Worm (Caenorhabditis elegans) whole organism, early embryonic: ENCODE data around the gene fbxa-4.

ENCODE experiments used
- B0310.2 ChIP-seq: sonication (generic microtip); optimal IDR thresholded peaks from 2 replicates; lab custom pipeline; 2016; ENCODE audit warnings: mild to moderate bottlenecking, missing genetic modification characterization, missing compliant biosample characterization
- F13C5.2 ChIP-seq: sonication (generic microtip); optimal IDR thresholded peaks from 2 replicates; lab custom pipeline; 2017; ENCODE audit warnings: mild to moderate bottlenecking, missing genetic modification characterization, inconsistent platforms, missing compliant biosample characterization
- aly-1 ChIP-seq: sonication (generic microtip); optimal IDR thresholded peaks from 2 replicates; lab custom pipeline; 2016; ENCODE audit warnings: missing genetic modification characterization, missing compliant biosample characterization
- ama-1 ChIP-seq: fragments of 150-350 bp; optimal IDR thresholded peaks from 2 replicates; lab custom pipeline; 2014
- ceh-13 ChIP-seq: fragments of 200-800 bp; sonication (Bioruptor generic); optimal IDR thresholded peaks from 2 replicates; lab custom pipeline; 2018; ENCODE audit warnings: mild to moderate bottlenecking, missing genetic modification characterization, missing compliant biosample characterization
- ceh-36 ChIP-seq: sonication (generic microtip); optimal IDR thresholded peaks from 2 replicates; lab custom pipeline; 2016; ENCODE audit warnings: missing genetic modification characterization, inconsistent platforms, missing compliant biosample characterization
- ets-7 ChIP-seq: sonication (generic microtip); optimal IDR thresholded peaks from 2 replicates; lab custom pipeline; 2016; ENCODE audit warnings: missing genotype, missing genetic modification characterization, missing compliant biosample characterization
- flt-1 ChIP-seq: fragments of 200-800 bp; sonication (Bioruptor generic); IDR thresholded peaks from 2 replicates; pipeline ENCODE4 v1.3.6; 2022; ENCODE audit warnings: missing genetic modification characterization, missing compliant biosample characterization
- hmbx-1 ChIP-seq: sonication (generic microtip); optimal IDR thresholded peaks from 2 replicates; lab custom pipeline; 2016; ENCODE audit warnings: mild to moderate bottlenecking, missing genetic modification characterization, missing compliant biosample characterization
- hmg-4 ChIP-seq: fragments of 200-800 bp; sonication (Bioruptor generic); optimal IDR thresholded peaks from 2 replicates; lab custom pipeline; 2018; ENCODE audit warnings: mild to moderate bottlenecking, missing genetic modification characterization, missing compliant biosample characterization
- hnd-1 ChIP-seq: sonication (generic microtip); optimal IDR thresholded peaks from 2 replicates; lab custom pipeline; 2016; ENCODE audit warnings: missing genetic modification characterization, missing compliant biosample characterization
- pes-1 ChIP-seq: fragments of 200-800 bp; sonication (Bioruptor generic); IDR thresholded peaks from 2 replicates; pipeline ENCODE4 v1.3.6; 2022; ENCODE audit warnings: missing genetic modification reagents, missing genetic modification characterization, missing compliant biosample characterization
- scrt-1 ChIP-seq: fragments of 200-800 bp; sonication (Bioruptor generic); IDR thresholded peaks from 2 replicates; pipeline ENCODE4 v1.3.6; 2022; ENCODE audit warnings: missing genetic modification characterization, missing compliant biosample characterization
- sea-1 ChIP-seq: fragments of 200-800 bp; sonication (Bioruptor generic); conservative IDR thresholded peaks from 2 replicates; pipeline ENCODE4 v1.3.6; 2022; ENCODE audit warnings: missing genetic modification characterization, missing compliant biosample characterization
- tbx-11 ChIP-seq: fragments of 200-800 bp; sonication (Bioruptor generic); IDR thresholded peaks from 2 replicates; pipeline ENCODE4 v1.3.6; 2022; ENCODE audit warnings: missing genetic modification characterization, missing compliant biosample characterization
- tbx-37 ChIP-seq: fragments of 200-800 bp; sonication (Bioruptor generic); conservative IDR thresholded peaks from 2 replicates; pipeline ENCODE4 v1.3.6; 2022; ENCODE audit warnings: missing genetic modification reagents, missing genetic modification characterization, missing compliant biosample characterization
- tra-4 ChIP-seq: sonication (generic microtip); optimal IDR thresholded peaks from 2 replicates; lab custom pipeline; 2017; ENCODE audit warnings: missing genetic modification characterization, missing compliant biosample characterization

Gene fbxa-4

DNA sequence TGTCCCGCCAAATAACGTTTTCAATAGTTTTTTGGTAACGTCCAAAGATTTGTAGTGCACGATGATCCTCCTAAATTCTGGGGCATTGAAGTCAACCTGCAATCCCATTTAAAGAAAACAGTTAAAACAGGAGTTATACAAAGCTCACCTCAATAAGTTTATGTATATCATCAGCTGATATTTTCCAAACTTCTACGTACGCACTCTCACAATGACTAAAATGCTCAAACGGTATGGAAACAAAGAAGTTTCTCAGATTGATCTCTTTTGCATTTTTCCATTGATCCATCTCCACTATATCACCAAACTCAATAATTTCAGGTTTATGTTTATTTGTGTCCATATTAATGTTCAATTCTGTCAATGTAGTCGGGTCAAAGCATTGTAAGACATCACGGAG, 3.8 kb downstream of the fbxa-4 start:
- no peak for TF ChIP-seq ceh-36 (tag; lab: Kevin White, UChicago)

DNA sequence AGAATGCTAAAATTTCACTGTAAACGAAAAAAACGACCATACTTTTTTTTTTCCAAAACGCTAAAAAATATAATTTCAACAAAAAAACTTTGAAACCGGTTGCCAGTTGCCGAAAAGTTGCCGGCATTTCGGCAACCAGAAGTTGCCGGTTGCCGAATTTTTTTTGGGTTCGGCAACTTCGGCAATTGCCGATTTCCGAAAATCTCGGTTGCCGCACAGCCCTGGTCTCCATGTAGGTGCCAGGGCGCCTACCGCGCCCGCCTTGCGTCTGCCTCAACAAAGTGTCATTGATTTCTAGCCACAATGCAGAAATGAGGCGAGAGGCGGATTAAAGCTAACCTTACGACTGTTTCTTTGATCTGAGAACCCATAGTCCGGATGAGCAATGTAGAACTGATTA, 4.2 kb downstream of the fbxa-4 start:
- TF ChIP-seq flt-1 (GFP tag; lab: Robert Waterston, UW) (no peak), tra-4 (no peak), F13C5.2 (no peak), tbx-37 (no peak), ama-1 (lab: Kevin White, UChicago) (no peak), ets-7 (tag; lab: Kevin White, UChicago) (no peak), hmg-4 (GFP tag; lab: Kevin White, UChicago) (no peak), hmbx-1 (tag; lab: Kevin White, UChicago) (no peak), B0310.2 (no peak), tbx-11 (GFP tag; lab: Robert Waterston, UW) (no peak), sea-1 (GFP tag; lab: Robert Waterston, UW) (no peak), scrt-1 (no peak), aly-1 (tag; lab: Kevin White, UChicago) (no peak), ceh-36 (tag; lab: Kevin White, UChicago) (no peak), pes-1 (no peak), hnd-1 (tag; lab: Kevin White, UChicago) (no peak), ceh-13 (no peak)

DNA sequence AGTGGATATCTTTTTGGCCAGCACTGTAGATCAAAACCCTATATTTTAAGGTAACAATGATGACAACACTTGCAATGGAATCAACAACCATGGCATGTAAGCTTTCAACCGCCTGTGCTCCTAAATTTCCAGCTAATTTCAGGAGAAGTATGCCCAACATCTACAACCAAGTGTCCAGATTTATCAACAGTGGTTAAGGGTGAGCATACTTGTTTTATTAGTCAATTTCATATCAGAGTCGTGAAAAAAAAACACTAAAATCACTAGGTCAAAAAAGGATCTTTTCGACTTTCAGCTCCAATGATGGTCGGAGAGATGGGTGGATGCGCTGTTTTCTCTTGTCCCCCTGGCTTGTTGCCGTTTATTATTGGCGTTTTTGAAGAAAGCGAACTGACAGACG, 11.3 kb downstream of the fbxa-4 start, which contains the start of gene F16G10.1:
Gene F16G10.1, plus strand, starts transcription at position 301 of the 400 bp plus-strand sequence.
- TF ChIP-seq ets-7 (tag; lab: Kevin White, UChicago): no peak
- no peak for TF ChIP-seq pes-1
- TF ChIP-seq tbx-37: no peak
- TF ChIP-seq ceh-36 (tag; lab: Kevin White, UChicago): no peak
- no peak for TF ChIP-seq scrt-1
- no peak for TF ChIP-seq ama-1 (lab: Kevin White, UChicago)
- no peak for TF ChIP-seq flt-1 (GFP tag; lab: Robert Waterston, UW)
- no peak for TF ChIP-seq ceh-13
- TF ChIP-seq tbx-11 (GFP tag; lab: Robert Waterston, UW): no peak
- no peak for TF ChIP-seq hmg-4 (GFP tag; lab: Kevin White, UChicago)

DNA sequence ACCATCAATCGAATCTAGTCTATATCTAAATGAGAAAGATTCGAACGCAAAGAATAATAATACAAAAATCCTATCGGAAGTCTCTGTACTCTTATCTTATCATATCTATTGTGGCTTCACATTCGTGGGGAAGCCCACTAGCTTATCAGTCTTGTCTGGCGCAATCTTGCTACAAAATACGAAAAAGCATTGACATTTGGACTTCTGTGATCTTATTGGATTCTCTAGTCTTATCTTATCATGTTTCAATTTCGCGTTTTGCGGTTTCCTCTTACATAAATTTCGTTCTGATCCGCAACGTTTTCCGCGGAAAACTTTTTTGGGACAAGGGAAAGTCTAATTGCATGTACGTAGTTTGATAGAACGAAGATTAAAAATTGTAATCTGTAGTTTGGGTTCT, 15.5 kb downstream of the fbxa-4 start:
- TF ChIP-seq tbx-11 (GFP tag; lab: Robert Waterston, UW): no peak
- TF ChIP-seq tra-4: no peak
- TF ChIP-seq F13C5.2: no peak
- no peak for TF ChIP-seq hmbx-1 (tag; lab: Kevin White, UChicago)
- no peak for TF ChIP-seq ceh-36 (tag; lab: Kevin White, UChicago)
- TF ChIP-seq ets-7 (tag; lab: Kevin White, UChicago): no peak
- TF ChIP-seq sea-1 (GFP tag; lab: Robert Waterston, UW): no peak
- TF ChIP-seq ceh-13: no peak
- no peak for TF ChIP-seq flt-1 (GFP tag; lab: Robert Waterston, UW)
- TF ChIP-seq ama-1 (lab: Kevin White, UChicago): no peak

DNA sequence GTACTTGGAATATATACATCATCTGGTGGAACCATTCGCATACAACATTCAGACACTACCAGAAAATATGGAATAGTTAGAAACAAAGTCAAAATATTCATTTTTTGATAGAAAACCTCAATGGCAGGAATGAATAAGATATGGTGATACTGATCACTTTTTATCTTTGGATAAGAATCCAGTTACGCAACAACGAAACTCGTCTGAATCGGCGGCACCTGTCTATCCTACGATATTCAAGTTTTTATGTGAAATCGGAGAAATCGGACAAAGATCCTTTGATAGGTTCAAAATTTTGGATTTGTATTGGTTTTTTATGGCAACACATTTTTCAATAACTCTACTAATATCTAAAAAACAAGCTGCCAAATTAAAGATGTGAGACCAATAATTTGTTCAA, 16.4 kb downstream of the fbxa-4 start, which contains the start of gene F16G10.14:
Gene F16G10.14, minus strand, starts transcription at position 101 of the 400 bp plus-strand sequence.
- TF ChIP-seq hmg-4 (GFP tag; lab: Kevin White, UChicago) (no peak), scrt-1 (no peak), F13C5.2 (no peak), ama-1 (lab: Kevin White, UChicago) (no peak), tbx-11 (GFP tag; lab: Robert Waterston, UW) (no peak), flt-1 (GFP tag; lab: Robert Waterston, UW) (no peak), ceh-13 (no peak), tra-4 (no peak), ets-7 (tag; lab: Kevin White, UChicago) (no peak), B0310.2 (no peak), ceh-36 (tag; lab: Kevin White, UChicago) (no peak), pes-1 (no peak)

DNA sequence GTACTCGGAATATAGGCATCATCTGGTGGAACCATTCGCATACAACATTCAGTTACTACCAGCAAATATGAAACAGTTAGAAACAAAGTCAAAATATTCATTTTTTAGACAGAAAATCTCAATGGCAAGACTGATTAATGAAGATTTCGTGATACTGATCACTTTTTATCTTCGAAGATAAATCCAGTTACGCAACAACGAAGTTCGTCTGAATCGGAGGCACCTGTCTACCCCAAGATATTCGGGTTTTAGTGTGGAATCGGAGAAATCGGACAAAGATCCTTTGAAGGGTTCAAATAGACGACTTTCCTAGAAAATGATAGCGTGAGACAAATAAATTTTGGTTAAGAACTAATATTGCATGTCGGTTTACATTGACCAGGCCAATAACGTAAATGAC, 19.5 kb downstream of the fbxa-4 start, which contains the start of gene F16G10.13:
Gene F16G10.13, minus strand, starts transcription at position 101 of the 400 bp plus-strand sequence.
- TF ChIP-seq F13C5.2: no peak

DNA sequence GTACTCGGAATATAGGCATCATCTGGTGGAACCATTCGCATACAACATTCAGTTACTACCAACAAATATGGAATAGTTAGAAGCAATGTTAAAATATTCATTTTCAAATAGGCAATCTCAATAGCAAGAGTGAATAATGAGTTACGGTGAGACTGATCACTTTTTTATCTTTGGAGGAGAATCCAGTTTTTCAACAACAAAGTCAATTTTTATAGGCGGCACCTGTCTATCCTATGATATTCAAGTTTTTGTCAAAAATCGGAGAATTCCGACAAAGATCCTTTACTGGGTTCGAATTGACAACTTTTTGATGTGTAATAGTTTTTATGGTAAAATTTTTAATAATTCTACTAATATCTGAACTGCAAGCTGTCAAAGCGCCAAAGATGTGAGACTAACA, 21.5 kb downstream of the fbxa-4 start, which contains the start of gene F16G10.11:
Gene F16G10.11, minus strand, starts transcription at position 101 of the 400 bp plus-strand sequence.
- no peak for TF ChIP-seq ceh-36 (tag; lab: Kevin White, UChicago)
- TF ChIP-seq aly-1 (tag; lab: Kevin White, UChicago): no peak
- no peak for TF ChIP-seq ets-7 (tag; lab: Kevin White, UChicago)
- TF ChIP-seq pes-1: no peak
- TF ChIP-seq F13C5.2: no peak
- no peak for TF ChIP-seq ama-1 (lab: Kevin White, UChicago)
- no peak for TF ChIP-seq ceh-13
- TF ChIP-seq B0310.2: no peak
- no peak for TF ChIP-seq tbx-11 (GFP tag; lab: Robert Waterston, UW)
- no peak for TF ChIP-seq hnd-1 (tag; lab: Kevin White, UChicago)
- no peak for TF ChIP-seq hmbx-1 (tag; lab: Kevin White, UChicago)
- no peak for TF ChIP-seq tra-4
- TF ChIP-seq flt-1 (GFP tag; lab: Robert Waterston, UW): no peak
- TF ChIP-seq hmg-4 (GFP tag; lab: Kevin White, UChicago): no peak
- TF ChIP-seq sea-1 (GFP tag; lab: Robert Waterston, UW): no peak
- no peak for TF ChIP-seq tbx-37
- no peak for TF ChIP-seq scrt-1

DNA sequence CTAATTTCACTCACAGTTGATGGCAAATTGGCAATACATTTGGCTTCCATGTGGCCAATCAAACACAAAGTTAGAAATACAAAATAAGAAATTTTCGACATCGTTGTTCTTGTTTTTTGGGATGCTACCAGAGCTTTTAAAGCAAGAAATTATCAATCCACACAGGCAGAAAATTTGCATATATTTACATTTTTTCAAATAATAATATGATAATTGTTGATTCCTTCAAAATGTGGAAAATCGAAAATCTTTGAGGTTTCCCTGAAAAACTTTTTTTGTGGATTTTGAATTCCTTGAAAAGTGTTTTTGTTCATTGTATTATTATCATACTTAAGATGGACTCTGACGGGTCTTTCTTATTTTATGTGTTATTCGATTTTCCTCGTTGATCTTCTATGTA, 24.4 kb downstream of the fbxa-4 start, which contains the start of gene F16G10.10:
Gene F16G10.10, minus strand, starts transcription at position 101 of the 400 bp plus-strand sequence.
- TF ChIP-seq tbx-11 (GFP tag; lab: Robert Waterston, UW) (no peak), hmg-4 (GFP tag; lab: Kevin White, UChicago) (no peak), tra-4 (no peak), hmbx-1 (tag; lab: Kevin White, UChicago) (no peak), aly-1 (tag; lab: Kevin White, UChicago) (no peak), ets-7 (tag; lab: Kevin White, UChicago) (no peak), ceh-36 (tag; lab: Kevin White, UChicago) (no peak), B0310.2 (no peak), sea-1 (GFP tag; lab: Robert Waterston, UW) (no peak), flt-1 (GFP tag; lab: Robert Waterston, UW) (no peak), hnd-1 (tag; lab: Kevin White, UChicago) (no peak), tbx-37 (no peak), scrt-1 (no peak), pes-1 (no peak), F13C5.2 (no peak)
